Worm (Caenorhabditis elegans): Measurements from ENCODE around the gene E04F6.10.

Gene E04F6.10

ce11 chrII:7217047-7217446 is at the start of gene E04F6.10:
TSS of gene E04F6.10 (minus strand) at chrII:7217147.
- no peak for TF ChIP-seq mdl-1 (tag; optimal IDR thresholded peaks at IDR 0.05)
- TF ChIP-seq zag-1 (tag; optimal IDR thresholded peaks at IDR 0.05) = no peak
- TF ChIP-seq fos-1 (tag; optimal IDR thresholded peaks at IDR 0.05) = no peak
- TF ChIP-seq nhr-67 (tag; optimal IDR thresholded peaks at IDR 0.05) = no peak
- no peak for TF ChIP-seq hmg-11 (tag; optimal IDR thresholded peaks at IDR 0.05)
- no peak for TF ChIP-seq skn-1 (tag; optimal IDR thresholded peaks at IDR 0.05)
- TF ChIP-seq egl-27 (tag; optimal IDR thresholded peaks at IDR 0.05) = no peak
- TF ChIP-seq ztf-4 (tag; optimal IDR thresholded peaks at IDR 0.05) = no peak
- TF ChIP-seq ceh-28 (tag; optimal IDR thresholded peaks at IDR 0.05) = no peak
- TF ChIP-seq lin-15B (tag; optimal IDR thresholded peaks at IDR 0.05) = no peak
- no peak for TF ChIP-seq elt-1 (tag; optimal IDR thresholded peaks at IDR 0.05)
- no peak for TF ChIP-seq lsy-12 (tag; optimal IDR thresholded peaks at IDR 0.05)
- no peak for TF ChIP-seq pha-4 (tag; optimal IDR thresholded peaks at IDR 0.05)
- no peak for TF ChIP-seq eor-1 (tag; optimal IDR thresholded peaks at IDR 0.05)
- no peak for TF ChIP-seq ama-1 (optimal IDR thresholded peaks at IDR 0.05)
- TF ChIP-seq nhr-11 (tag; optimal IDR thresholded peaks at IDR 0.05) = no peak

DNA sequence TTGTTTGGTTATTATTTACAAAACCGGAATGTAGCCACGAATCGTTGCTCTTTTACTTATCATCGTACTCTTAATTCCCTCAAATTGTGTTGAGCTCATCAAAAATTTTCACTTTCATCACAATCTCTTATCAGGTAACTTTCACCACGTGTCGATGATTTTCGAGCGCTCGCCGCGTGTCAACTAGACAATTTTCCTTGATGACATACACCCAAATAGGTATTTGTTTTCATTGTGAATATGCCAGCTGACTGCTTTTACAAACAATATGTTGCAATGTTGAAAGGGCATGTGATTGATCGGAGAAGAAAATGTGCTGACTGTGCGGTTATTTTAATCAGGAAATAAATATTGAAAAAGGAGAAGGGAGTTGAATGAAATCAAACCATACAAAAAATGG is 47.7 kb upstream of the E04F6.10 start:
- TF ChIP-seq mdl-1 (tag; optimal IDR thresholded peaks at IDR 0.05) (peak; percentile 38), pqm-1 (tag; optimal IDR thresholded peaks at IDR 0.05) (peak; percentile 59), egl-27 (tag; optimal IDR thresholded peaks at IDR 0.05) (no peak), jun-1 (tag; optimal IDR thresholded peaks at IDR 0.05) (peak; percentile 76), pha-4 (tag; optimal IDR thresholded peaks at IDR 0.05) (peak; percentile 84), nhr-67 (tag; optimal IDR thresholded peaks at IDR 0.05) (no peak), ceh-28 (tag; optimal IDR thresholded peaks at IDR 0.05) (no peak), lsy-12 (tag; optimal IDR thresholded peaks at IDR 0.05) (no peak), elt-2 (tag; optimal IDR thresholded peaks at IDR 0.05) (peak; percentile 94), nhr-12 (tag; optimal IDR thresholded peaks at IDR 0.05) (no peak)

DNA sequence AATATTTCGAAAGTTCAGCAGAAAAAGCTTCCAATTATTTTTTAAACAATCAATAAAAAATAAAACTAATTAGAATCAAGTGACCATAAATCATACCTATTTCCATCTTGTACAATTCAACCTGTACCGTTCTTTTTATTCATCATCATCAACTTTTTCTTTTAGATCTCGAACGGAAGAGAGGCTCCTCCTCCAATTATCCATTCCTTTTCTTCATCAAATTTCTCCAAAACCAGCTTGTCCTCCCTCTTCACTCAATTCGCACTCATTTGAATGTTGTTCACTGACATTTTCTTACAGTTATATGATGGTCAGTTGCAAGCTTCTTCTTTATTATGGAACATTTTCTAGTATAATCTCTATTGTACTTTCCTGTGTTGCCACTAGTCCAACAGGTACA is 44.9 kb upstream of the E04F6.10 start, which contains the start of gene C30G12.4:
Gene C30G12.4 (plus strand): TSS at position 301 of the 400 bp plus-strand sequence.
- TF ChIP-seq mml-1 (tag; optimal IDR thresholded peaks at IDR 0.05) = no peak
- no peak for TF ChIP-seq hmg-11 (tag; optimal IDR thresholded peaks at IDR 0.05)
- no peak for TF ChIP-seq nhr-76 (tag; optimal IDR thresholded peaks at IDR 0.05)
- TF ChIP-seq elt-2 (tag; optimal IDR thresholded peaks at IDR 0.05) = no peak
- TF ChIP-seq nhr-237 (tag; optimal IDR thresholded peaks at IDR 0.05) = no peak
- TF ChIP-seq nhr-25 (tag; optimal IDR thresholded peaks at IDR 0.05) = no peak
- no peak for TF ChIP-seq nhr-23 (tag; optimal IDR thresholded peaks at IDR 0.05)
- no peak for TF ChIP-seq unc-62 (GFP tag; optimal IDR thresholded peaks at IDR 0.05)

DNA sequence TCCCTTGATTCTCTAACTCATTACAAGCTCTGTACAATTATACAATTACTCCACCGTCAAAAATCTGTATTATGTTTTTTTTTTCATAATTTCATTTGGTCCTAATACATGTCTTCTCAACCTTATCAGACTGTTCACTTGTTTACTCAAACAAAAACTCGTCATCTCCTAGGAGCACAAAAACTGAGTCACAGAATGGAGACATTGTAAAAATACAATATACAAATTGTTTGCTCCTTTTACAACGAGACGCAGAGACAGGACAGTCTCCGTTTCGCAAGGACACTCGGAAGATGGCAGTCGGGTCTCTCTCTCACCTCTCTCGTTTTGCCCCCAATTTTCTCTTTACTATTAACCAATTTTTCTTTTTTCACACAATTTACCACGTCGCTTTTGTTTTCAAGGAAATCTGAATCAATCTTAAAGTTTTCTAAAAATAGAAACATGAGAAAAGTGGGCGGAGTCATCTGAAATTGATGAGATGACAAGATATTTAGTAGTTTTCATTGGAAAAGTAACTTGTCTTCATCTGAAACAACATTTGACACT is 38.7 kb upstream of the E04F6.10 start, which contains the start of gene F32A5.8:
Gene F32A5.8 (plus strand): TSS at position 499 of the 549 bp plus-strand sequence.
- TF ChIP-seq nhr-77 (tag; optimal IDR thresholded peaks at IDR 0.05) = no peak
- peak; percentile 67 for TF ChIP-seq fos-1 (tag; optimal IDR thresholded peaks at IDR 0.05)
- peak; percentile 33 for TF ChIP-seq jun-1 (tag; optimal IDR thresholded peaks at IDR 0.05)
- TF ChIP-seq pha-4 (tag; optimal IDR thresholded peaks at IDR 0.05) = peak; percentile 92
- peak; percentile 32 for TF ChIP-seq nhr-25 (tag; optimal IDR thresholded peaks at IDR 0.05)
- TF ChIP-seq elt-2 (tag; optimal IDR thresholded peaks at IDR 0.05) = peak; percentile 67
- no peak for TF ChIP-seq hmg-11 (tag; optimal IDR thresholded peaks at IDR 0.05)
- TF ChIP-seq daf-12 (tag; optimal IDR thresholded peaks at IDR 0.05) = no peak
- no peak for TF ChIP-seq R02D3.7 (tag; optimal IDR thresholded peaks at IDR 0.05)
- no peak for TF ChIP-seq ceh-82 (tag; optimal IDR thresholded peaks at IDR 0.05)
- peak; percentile 62 for TF ChIP-seq pqm-1 (tag; optimal IDR thresholded peaks at IDR 0.05)
- TF ChIP-seq ZK546.5 (tag; optimal IDR thresholded peaks at IDR 0.05) = no peak

- peak; percentile 29 for TF ChIP-seq pha-4 (tag; optimal IDR thresholded peaks at IDR 0.05)
- no peak for TF ChIP-seq zag-1 (tag; optimal IDR thresholded peaks at IDR 0.05)
- TF ChIP-seq nhr-77 (tag; optimal IDR thresholded peaks at IDR 0.05) = no peak
- no peak for TF ChIP-seq nhr-76 (tag; optimal IDR thresholded peaks at IDR 0.05)
Observed at ce11 chrII:7253073-7253472, 36.1 kb upstream of the E04F6.10 start, which contains the start of gene lsm-4. TSS of gene lsm-4 (minus strand) at chrII:7253163.

DNA sequence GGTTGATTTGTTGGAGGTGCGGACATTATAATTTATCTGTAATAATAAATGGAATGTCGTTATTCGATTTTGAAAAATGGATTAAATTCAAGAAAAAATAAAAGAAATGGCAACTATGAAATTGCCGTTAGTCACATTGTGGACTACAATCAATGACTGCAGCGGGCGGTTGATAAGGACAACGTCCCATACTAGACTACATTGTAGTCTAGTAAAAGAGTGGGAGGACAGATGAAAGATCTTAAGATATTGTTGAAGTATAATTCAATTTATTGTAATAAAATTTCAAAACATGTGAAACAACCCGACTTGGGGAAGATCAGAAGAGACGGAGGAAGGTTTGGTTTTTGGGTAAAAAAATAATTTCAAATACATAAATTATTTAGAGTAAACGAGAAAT is 35.0 kb upstream of the E04F6.10 start, which contains the start of the genes prx-13 and ada-2:
Gene prx-13 (minus strand): TSS at position 38 of the 400 bp plus-strand sequence.
Gene ada-2 (plus strand): TSS at position 282 of the 400 bp plus-strand sequence.
- TF ChIP-seq nhr-25 (tag; optimal IDR thresholded peaks at IDR 0.05) (peak; percentile 38), elt-2 (tag; optimal IDR thresholded peaks at IDR 0.05) (peak; percentile 69), skn-1 (tag; optimal IDR thresholded peaks at IDR 0.05) (no peak), pqm-1 (tag; optimal IDR thresholded peaks at IDR 0.05) (peak; percentile 60), fos-1 (tag; optimal IDR thresholded peaks at IDR 0.05) (no peak)
